Fruit fly (Drosophila melanogaster): ENCODE measurements around the gene CG9040.
A peak's percentile ranks its signal among the peaks of the same experiment; 100 is the strongest.

The CG9040 gene

DNA sequence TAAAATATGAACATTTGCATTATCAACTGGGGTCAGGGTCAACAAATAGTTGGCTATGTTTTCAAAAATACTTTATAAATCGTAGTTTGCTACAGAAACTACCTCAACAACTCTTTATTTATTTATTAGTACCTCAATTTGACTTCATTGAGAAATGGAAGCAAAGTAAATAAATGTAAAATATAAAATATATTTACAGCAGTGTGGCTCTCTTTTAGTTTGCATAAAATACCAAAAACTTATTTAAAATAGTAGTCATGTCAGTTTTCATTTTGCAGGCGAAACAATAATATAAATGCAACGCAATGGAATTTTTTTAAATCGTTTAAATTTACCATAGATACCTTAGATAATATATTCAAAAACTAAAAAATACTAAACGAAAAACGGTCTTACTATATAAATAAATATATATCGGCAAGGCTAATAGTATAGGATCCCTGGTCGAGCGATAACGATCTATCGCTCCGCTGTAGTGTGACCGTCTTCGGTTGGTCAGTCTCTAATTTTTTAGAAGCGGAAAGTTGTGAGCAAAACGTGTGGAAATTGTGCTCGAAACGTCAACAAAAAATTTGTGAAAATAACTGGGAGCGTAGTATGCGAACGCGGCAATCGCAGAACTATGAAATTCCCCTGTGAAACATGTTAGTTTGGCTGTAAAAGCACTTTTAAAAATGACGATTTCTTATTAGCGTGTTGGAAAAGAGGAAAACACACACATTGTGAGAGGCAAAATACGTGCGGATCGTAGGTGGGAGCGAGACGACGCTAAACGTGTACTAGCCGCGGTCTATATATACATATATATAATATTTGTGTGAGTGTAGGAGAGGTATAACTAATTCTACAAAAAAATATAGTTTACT lies 14.2 kb downstream of the CG9040 start, which contains the start of the genes Nprl3 and upSET (continued):
- TF ChIP-seq CG11504 (tag; optimal IDR thresholded peaks at IDR 0.05) (peak; percentile 44), Adf1 (GFP tag; IDR thresholded peaks at IDR 0.05) (no peak), dmrt11E (tag; optimal IDR thresholded peaks at IDR 0.05) (no peak), NK7.1 (GFP tag; optimal IDR thresholded peaks at IDR 0.05) (no peak), Dbx (GFP tag; IDR thresholded peaks at IDR 0.05) (0 out of 3 replicates have a peak, but pooled peaks have one; percentile 37), chm (GFP tag; IDR thresholded peaks at IDR 0.05) (no peak; the same call in 1 of the 2 replicates), Vsx1 (GFP tag; optimal IDR thresholded peaks at IDR 0.05) (no peak), CG17361 (GFP tag; IDR thresholded peaks at IDR 0.05) (peak; percentile 63; the same call in 2 of the 3 replicates), Hsf (GFP tag; optimal IDR thresholded peaks at IDR 0.05) (peak; percentile 20), CG9609 (GFP tag; optimal IDR thresholded peaks at IDR 0.05) (no peak), scrt (GFP tag; optimal IDR thresholded peaks at IDR 0.05) (no peak), H2.0 (GFP tag; IDR thresholded peaks at IDR 0.05) (no peak), zen (tag; optimal IDR thresholded peaks at IDR 0.05) (peak; percentile 55), CG8944 (GFP tag; optimal IDR thresholded peaks at IDR 0.05) (no peak), Chrac-16 (GFP tag; optimal IDR thresholded peaks at IDR 0.05) (no peak), CG6813 (GFP tag; optimal IDR thresholded peaks at IDR 0.05) (no peak), CG43689 (GFP tag; IDR thresholded peaks at IDR 0.05) (no peak), CG4360 (GFP tag; IDR thresholded peaks at IDR 0.05) (no peak), Sry-δ (GFP tag; optimal IDR thresholded peaks at IDR 0.05) (peak; percentile 80), ase (GFP tag; IDR thresholded peaks at IDR 0.05) (no peak), Lpt (GFP tag; optimal IDR thresholded peaks at IDR 0.05) (no peak), ac (GFP tag; optimal IDR thresholded peaks at IDR 0.05) (no peak), trem (tag; optimal IDR thresholded peaks at IDR 0.05) (peak; percentile 88), zfh1 (GFP tag; IDR thresholded peaks at IDR 0.05) (no peak), pros (GFP tag; optimal IDR thresholded peaks at IDR 0.05) (no peak), CG3995 (GFP tag; optimal IDR thresholded peaks at IDR 0.05) (no peak), Dll (GFP tag; IDR thresholded peaks at IDR 0.05; ENCODE audit: partially characterized antibody) (peak; percentile 90), CG11560 (tag; IDR thresholded peaks at IDR 0.05) (no peak), pho (GFP tag; optimal IDR thresholded peaks at IDR 0.05) (peak; percentile 16), yki (optimal IDR thresholded peaks at IDR 0.05) (no peak), aop (GFP tag; IDR thresholded peaks at IDR 0.05) (no peak), mirr (GFP tag; optimal IDR thresholded peaks at IDR 0.05) (no peak), Stat92E (GFP tag; optimal IDR thresholded peaks at IDR 0.05) (no peak), BEAF-32 (GFP tag; optimal IDR thresholded peaks at IDR 0.05) (peak; percentile 94), CG17186 (GFP tag; optimal IDR thresholded peaks at IDR 0.05) (no peak), Xrp1 (GFP tag; IDR thresholded peaks at IDR 0.05) (no peak; the same call in 1 of the 2 replicates), CG1647 (GFP tag; optimal IDR thresholded peaks at IDR 0.05) (no peak), twi (tag; optimal IDR thresholded peaks at IDR 0.05) (no peak), CG32532 (GFP tag; IDR thresholded peaks at IDR 0.05) (0 out of 2 replicates have a peak, but pooled peaks have one; percentile 41), Scr (GFP tag; IDR thresholded peaks at IDR 0.05; ENCODE audit: partially characterized antibody) (peak; percentile 87), lov (optimal IDR thresholded peaks at IDR 0.05) (no peak), lov (GFP tag; IDR thresholded peaks at IDR 0.05) (no peak), jumu (GFP tag; optimal IDR thresholded peaks at IDR 0.05) (no peak), inv (GFP tag; IDR thresholded peaks at IDR 0.05; ENCODE audit: partially characterized antibody) (peak; percentile 86), Nf-YB (GFP tag; optimal IDR thresholded peaks at IDR 0.05) (no peak), salm (tag; optimal IDR thresholded peaks at IDR 0.05) (no peak), CG7271 (tag; optimal IDR thresholded peaks at IDR 0.05) (no peak), CG8281 (tag; optimal IDR thresholded peaks at IDR 0.05) (no peak), Lim3 (GFP tag; IDR thresholded peaks at IDR 0.05) (no peak), lbe (GFP tag; optimal IDR thresholded peaks at IDR 0.05) (no peak)
